Fruit fly (Drosophila melanogaster) whole organism: ENCODE results near the gene CG8924.

Experiments
- CG8478 ChIP-seq: fragments of >200 bp; optimal IDR thresholded peaks from 2 replicates; lab custom pipeline; 2018; ENCODE audit warnings: inconsistent platforms
- Dll ChIP-seq: fragments of >200 bp; optimal IDR thresholded peaks from 2 replicates; lab custom pipeline; 2017
- EcR ChIP-seq, 2 experiments: fragments of >200 bp; optimal IDR thresholded peaks; 2 replicates each; lab custom pipeline; 2017; ENCODE audit warnings: missing biosample characterization in 2 of 2, missing genetic modification characterization in 2 of 2, missing genetic modification reagents in 2 of 2
- pan ChIP-seq: fragments of >200 bp; optimal IDR thresholded peaks from 2 replicates; lab custom pipeline; 2017
- psq ChIP-seq: fragments of >200 bp; optimal IDR thresholded peaks from 2 replicates; lab custom pipeline; 2017
- usp ChIP-seq: fragments of >200 bp; optimal IDR thresholded peaks from 2 replicates; lab custom pipeline; 2017; ENCODE audit warnings: missing biosample characterization, missing genetic modification characterization, mixed read lengths

Gene CG8924

DNA sequence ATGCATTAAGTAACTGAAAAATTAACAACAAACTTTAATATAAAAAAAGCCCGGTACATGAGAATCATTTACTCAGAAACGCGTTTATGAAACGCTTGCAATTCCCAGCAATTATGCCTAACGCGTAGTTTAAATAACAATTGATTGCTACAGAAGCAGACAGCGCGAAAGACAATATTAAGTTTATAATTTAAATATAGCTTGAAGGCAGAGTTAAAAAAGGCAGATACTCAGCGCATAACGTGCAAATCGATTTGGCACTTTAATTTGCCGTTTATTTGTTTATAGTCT lies at the start of gene CG8924:
Gene CG8924 (plus strand): TSS at position 122 of the 291 bp plus-strand sequence.
- TF ChIP-seq usp (GFP tag; lab: Kevin White, UChicago) = no peak
- TF ChIP-seq CG8478 = no peak
- no peak for TF ChIP-seq pan (lab: Kevin White, UChicago)
- TF ChIP-seq EcR (GFP tag; optimal IDR thresholded peaks at IDR 0.05; lab: Kevin White, UChicago) = no peak
- no peak for TF ChIP-seq Dll (lab: Kevin White, UChicago)
- no peak for TF ChIP-seq psq (lab: Kevin White, UChicago)

DNA sequence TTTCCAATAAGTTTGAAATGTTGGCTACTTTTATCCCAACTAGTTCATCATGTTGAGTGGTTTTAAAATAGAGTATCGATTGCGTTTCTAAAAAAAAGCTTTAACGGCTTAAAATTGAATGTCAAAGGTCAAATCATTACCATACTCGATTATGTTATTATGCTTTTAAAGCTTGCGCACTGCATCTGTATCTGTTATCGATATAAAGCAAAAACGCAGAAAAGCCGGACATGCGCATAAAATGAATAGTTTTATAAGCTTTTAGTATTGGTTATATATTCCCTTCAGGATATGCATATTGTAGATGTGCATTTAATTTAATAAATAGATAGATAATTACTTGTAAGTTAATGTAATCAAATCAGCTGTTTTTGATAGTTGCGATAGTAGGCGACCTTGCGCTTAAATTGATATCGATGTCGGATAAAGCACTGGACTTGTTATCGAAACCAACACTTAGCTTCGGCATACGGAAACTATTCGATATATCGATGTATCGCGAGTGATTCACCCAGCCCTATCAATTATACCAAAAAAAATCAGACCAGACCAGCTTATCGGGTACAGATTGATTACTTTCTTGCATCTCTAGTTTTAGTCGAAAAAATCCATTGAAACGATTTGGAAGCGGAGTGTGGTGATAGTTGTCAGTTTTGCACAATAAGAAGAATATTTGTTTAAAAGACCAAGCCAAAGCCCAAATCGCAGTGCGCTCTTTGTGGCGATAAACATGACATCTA lies 49.1 kb upstream of the CG8924 start, which contains the start of gene shi:
Gene shi (plus strand): TSS at position 511 of the 740 bp plus-strand sequence.
- TF ChIP-seq EcR (GFP tag; optimal IDR thresholded peaks at IDR 0.05; lab: Kevin White, UChicago) = no peak
- no peak for TF ChIP-seq Dll (lab: Kevin White, UChicago)

DNA sequence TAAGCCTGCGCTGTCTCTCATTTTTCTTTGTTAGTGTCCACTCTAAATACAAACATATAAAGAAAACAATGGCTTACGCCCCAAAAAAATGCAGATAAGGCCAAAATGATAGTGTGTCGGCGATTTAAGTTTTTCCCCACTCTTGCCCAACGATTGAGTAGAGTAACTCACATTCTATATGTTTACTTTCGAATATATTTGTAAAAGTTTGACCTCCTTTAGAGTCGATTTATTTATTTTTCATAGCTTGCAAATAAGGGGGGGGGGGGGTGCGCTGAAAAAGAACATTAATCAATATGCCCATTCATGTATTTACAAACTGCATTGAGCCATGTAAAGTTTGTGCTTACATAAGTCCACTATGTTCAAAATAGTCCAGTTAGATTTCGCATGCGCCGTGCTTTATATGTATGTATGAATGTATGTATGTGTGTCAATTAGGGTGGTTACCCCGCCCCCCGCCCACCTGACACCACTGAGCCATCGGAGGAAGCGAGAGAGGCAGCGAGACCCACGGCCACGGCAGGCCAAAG lies 47.1 kb upstream of the CG8924 start:
- TF ChIP-seq psq (lab: Kevin White, UChicago) (no peak), usp (GFP tag; lab: Kevin White, UChicago) (no peak), CG8478 (no peak), Dll (lab: Kevin White, UChicago) (no peak), pan (lab: Kevin White, UChicago) (no peak), EcR (GFP tag; optimal IDR thresholded peaks at IDR 0.05; lab: Kevin White, UChicago) (no peak)

DNA sequence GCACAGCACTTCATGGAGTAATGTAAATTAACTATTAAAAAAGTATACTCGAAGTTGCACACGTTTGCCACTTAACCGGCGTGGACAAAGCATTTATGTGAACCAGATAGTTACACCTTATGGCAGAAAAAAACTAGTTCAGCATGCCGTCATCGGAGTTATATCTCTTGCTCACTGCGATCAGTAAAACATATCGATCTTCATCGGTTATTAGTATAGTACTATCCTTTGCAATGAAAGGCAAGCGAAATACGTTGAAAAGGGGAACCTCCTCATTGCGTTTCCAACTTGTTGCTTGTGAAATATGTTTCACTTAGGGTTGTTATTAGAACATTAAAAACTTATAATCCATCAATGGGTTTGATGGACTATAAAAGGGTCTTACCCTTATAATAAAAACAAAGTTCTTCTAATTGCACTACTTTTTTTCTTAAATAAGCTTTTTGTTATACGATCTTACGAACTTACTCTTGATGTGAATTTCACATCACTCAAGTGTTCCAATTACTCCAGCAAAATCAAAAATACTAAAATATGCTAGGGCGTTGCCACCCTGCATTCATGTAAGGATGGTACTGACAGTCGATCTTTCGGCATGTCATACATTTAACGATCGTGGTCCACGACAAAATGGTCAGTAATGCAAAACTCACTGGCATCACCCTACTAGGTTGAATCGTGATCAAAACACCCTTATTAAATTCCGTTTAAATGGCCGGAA lies 31.2 kb upstream of the CG8924 start, which contains the start of gene CycD:
Gene CycD (minus strand): TSS at position 113 of the 721 bp plus-strand sequence.
- TF ChIP-seq EcR (GFP tag; optimal IDR thresholded peaks at IDR 0.05; lab: Kevin White, UChicago) (no peak), Dll (lab: Kevin White, UChicago) (no peak), usp (GFP tag; lab: Kevin White, UChicago) (no peak), psq (lab: Kevin White, UChicago) (no peak), pan (lab: Kevin White, UChicago) (no peak), CG8478 (no peak)

DNA sequence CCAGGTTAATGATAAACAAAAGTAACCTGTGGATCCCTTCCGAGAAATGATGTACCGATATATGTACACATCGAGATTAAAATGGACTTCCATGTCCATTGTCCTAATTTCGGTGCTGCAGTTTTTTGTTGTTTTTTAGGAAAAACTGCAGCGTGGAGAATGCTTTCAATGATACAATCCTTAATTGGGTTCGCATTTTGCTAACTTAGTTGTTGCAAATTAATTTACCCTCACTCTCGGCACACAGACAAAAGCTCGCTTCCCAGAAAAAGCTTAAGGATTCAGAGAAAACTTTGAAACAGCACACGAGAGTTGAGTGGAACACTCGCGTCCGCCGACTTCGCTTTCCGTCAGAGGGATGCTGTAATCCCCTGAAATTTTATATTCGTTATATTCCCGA lies 30.3 kb upstream of the CG8924 start, which contains the start of gene Lrp4:
Gene Lrp4 (plus strand): TSS at position 301 of the 400 bp plus-strand sequence.
- TF ChIP-seq pan (lab: Kevin White, UChicago) (no peak), EcR (GFP tag; optimal IDR thresholded peaks at IDR 0.05; lab: Kevin White, UChicago) (no peak), usp (GFP tag; lab: Kevin White, UChicago) (no peak), psq (lab: Kevin White, UChicago) (no peak)

DNA sequence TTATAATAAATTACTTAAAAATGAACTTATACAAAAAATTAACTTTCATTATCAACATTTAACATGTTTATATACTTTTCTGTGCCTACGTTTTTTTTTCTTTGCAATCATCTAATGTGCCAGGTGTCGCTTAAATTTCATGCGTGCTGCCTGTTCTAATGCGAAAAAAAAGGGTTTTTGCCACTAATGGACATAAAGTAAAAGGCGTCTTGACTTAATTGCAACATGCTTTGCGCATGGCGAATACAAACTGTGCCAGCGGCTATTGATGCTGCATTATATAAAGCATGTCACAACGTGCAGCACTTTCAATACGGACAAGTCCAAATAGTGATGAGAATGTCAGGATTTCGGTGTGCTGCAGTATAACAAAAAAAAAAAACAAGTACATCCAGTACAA lies 19.2 kb upstream of the CG8924 start, which contains the start of gene CG8916:
Gene CG8916 (plus strand): TSS at position 301 of the 400 bp plus-strand sequence.
- TF ChIP-seq usp (GFP tag; lab: Kevin White, UChicago) (no peak), EcR (GFP tag; optimal IDR thresholded peaks at IDR 0.05; lab: Kevin White, UChicago) (no peak), psq (lab: Kevin White, UChicago) (no peak), CG8478 (no peak), pan (lab: Kevin White, UChicago) (no peak), Dll (lab: Kevin White, UChicago) (no peak)

DNA sequence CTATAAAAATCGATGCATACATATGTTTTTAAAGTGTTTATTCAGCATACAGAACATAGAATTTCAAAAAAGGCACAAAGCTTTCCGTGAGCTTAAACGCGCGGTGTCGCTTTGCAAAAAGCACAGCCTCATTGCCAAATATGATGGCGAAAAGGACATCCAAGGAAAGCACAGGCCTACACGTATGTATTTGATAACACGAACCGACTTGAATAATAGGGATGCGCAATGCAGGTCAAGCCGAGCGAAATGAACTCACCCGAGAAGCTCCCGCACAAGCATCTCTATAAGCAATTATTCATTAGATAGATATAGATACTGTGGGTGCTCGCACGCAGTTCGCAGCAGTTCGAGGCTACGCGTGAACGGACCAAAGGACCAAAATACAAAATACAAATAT lies 16.1 kb upstream of the CG8924 start, which contains the start of gene Lcch3:
Gene Lcch3 (plus strand): TSS at position 301 of the 400 bp plus-strand sequence.
- no peak for TF ChIP-seq psq (lab: Kevin White, UChicago)
- TF ChIP-seq Dll (lab: Kevin White, UChicago) = no peak

DNA sequence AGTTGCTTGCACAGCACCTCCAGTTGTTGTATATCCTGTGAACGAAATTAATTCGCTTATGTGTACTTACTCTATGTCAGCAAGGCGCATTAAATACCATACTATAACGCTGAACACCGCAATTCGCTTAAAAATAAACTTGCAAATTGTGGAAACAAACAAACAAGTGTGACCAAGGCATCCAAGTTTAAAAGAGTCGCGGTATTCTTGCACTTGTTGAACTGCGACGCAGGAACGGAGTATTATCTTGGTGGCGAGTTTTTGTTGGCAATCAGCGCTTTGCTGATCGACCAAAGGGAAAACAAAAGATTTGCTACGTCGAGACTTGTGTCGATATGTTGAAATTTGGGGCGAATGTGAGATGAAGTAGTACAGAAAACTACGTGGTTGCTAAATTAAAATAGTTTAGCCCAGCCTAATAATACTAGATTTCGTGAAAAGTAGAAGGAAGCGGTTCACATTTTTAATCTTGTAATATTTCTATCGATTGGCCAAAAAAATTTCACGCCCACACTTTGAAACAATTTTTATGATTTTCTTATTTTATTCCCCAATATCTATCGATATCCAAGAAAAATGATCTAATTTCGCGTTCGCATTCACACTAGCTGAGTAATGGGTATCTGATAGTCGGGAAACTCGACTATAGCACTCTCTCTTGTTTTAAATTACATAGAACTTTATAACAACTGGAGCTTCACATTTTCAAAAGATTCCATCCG lies 7.2 kb upstream of the CG8924 start, which contains the start of gene Ranbp16:
Gene Ranbp16 (minus strand): TSS at position 364 of the 722 bp plus-strand sequence.
- TF ChIP-seq EcR (GFP tag; optimal IDR thresholded peaks at IDR 0.05; lab: Kevin White, UChicago) (no peak), pan (lab: Kevin White, UChicago) (no peak), usp (GFP tag; lab: Kevin White, UChicago) (no peak), Dll (lab: Kevin White, UChicago) (no peak), psq (lab: Kevin White, UChicago) (no peak), CG8478 (no peak)

DNA sequence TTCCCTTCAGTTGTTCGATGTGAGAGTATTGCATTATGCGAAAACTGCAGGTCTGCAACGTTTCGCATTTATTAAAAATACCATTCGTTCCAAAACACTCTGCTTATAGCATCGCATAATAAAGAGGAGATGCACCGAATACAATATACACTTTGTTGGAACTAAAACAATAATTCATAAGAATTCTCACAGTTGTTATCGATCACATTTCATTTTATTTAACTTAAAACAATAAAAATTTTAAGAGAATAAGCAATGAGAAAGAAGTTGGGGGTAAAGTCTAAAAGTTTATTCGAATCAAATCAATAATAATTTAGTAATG lies 6.7 kb upstream of the CG8924 start:
- TF ChIP-seq psq (lab: Kevin White, UChicago) (no peak), pan (lab: Kevin White, UChicago) (no peak), usp (GFP tag; lab: Kevin White, UChicago) (no peak), Dll (lab: Kevin White, UChicago) (no peak), EcR (GFP tag; optimal IDR thresholded peaks at IDR 0.05; lab: Kevin White, UChicago) (no peak), CG8478 (no peak)

DNA sequence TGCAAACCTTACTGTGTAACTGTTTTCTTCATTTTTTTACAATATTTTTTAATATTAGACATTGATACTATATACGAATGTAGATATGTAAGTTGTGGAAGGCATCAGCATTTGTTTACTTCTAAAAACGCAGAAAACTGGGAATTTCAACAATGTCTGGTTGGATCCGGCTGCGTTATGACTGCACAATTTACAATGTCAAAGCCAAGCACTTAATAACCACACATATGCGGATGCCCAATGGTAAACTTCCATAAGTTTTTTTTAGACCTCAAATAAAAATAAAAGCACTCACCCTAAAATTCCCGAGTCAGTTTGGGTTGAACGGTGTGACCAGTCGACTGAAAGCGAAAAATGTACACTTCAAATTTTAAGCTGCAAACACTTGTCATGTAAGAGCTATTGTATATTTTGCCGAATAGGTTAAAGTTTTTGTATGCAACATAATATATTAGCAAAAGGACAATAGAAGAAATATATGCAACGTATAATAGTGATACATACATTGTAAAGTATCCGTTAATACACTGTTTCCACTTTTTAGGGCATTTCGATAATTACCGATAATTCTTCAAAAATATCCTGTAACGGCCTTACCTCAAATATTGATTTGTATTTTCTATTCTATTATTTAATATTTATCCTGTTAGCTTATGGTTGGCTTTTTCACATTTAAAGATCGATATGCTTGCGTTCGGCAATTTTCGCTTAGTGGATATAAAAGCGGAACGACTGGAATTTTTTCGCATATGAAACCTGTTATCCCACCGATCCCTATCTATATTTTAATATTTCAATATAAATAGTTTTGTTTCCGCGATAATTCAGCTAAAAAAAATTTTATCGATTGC lies 547 bp upstream of the CG8924 start, which contains the start of gene Stim:
Gene Stim (minus strand): TSS at position 347 of the 851 bp plus-strand sequence.
- TF ChIP-seq pan (lab: Kevin White, UChicago) = no peak
- no peak for TF ChIP-seq Dll (lab: Kevin White, UChicago)
- TF ChIP-seq psq (lab: Kevin White, UChicago) = no peak
- TF ChIP-seq CG8478 = no peak
